Worm (Caenorhabditis elegans): ENCODE results near the gene srx-130.

ce11 chrV:13857132-13857531 lies 13.9 kb downstream of the srx-130 start, which contains the start of gene srx-136:
- no peak for TF ChIP-seq ZK546.5 (tag; optimal IDR thresholded peaks at IDR 0.05)
- TF ChIP-seq F13H6.1 (tag; optimal IDR thresholded peaks at IDR 0.05), result no peak
- no peak for TF ChIP-seq unc-62 (GFP tag; optimal IDR thresholded peaks at IDR 0.05)
- no peak for TF ChIP-seq peb-1 (tag; optimal IDR thresholded peaks at IDR 0.05)
- no peak for TF ChIP-seq nhr-12 (tag; optimal IDR thresholded peaks at IDR 0.05)
- no peak for TF ChIP-seq nhr-6 (tag; optimal IDR thresholded peaks at IDR 0.05)
- no peak for TF ChIP-seq nhr-11 (tag; optimal IDR thresholded peaks at IDR 0.05)
- no peak for TF ChIP-seq fos-1 (tag; optimal IDR thresholded peaks at IDR 0.05)

Measured in whole organism, L2 larva.